Fruit fly (Drosophila melanogaster): ENCODE data around the gene CG9926.

dm6 chr3R:13955227-13955626, 4.3 kb upstream of the CG9926 start:
- TF ChIP-seq rn (GFP tag; IDR thresholded peaks at IDR 0.05) (no peak), fd96Ca (GFP tag; IDR thresholded peaks at IDR 0.05) (no peak), CG4496 (GFP tag; IDR thresholded peaks at IDR 0.05) (no peak)
